Worm (Caenorhabditis elegans) whole organism, late embryonic: ENCODE data around the gene acs-11.

Experiments
- ceh-30 ChIP-seq: fragments of 150-350 bp; optimal IDR thresholded peaks from 2 replicates; lab custom pipeline; 2014; ENCODE audit warnings: missing biosample characterization, missing genetic modification characterization
- hlh-8 ChIP-seq: sonication (generic microtip); optimal IDR thresholded peaks from 2 replicates; lab custom pipeline; 2016; ENCODE audit warnings: missing genotype, missing genetic modification characterization, missing compliant biosample characterization
- pha-4 ChIP-seq: fragments of 150-350 bp; optimal IDR thresholded peaks from 2 replicates; lab custom pipeline; 2018; ENCODE audit warnings: missing biosample characterization, missing genetic modification reagents, missing genetic modification characterization
- unc-55 ChIP-seq: sonication (generic microtip); optimal IDR thresholded peaks from 2 replicates; lab custom pipeline; 2017; ENCODE audit warnings: missing biosample characterization, missing genetic modification reagents, missing genetic modification characterization

DNA sequence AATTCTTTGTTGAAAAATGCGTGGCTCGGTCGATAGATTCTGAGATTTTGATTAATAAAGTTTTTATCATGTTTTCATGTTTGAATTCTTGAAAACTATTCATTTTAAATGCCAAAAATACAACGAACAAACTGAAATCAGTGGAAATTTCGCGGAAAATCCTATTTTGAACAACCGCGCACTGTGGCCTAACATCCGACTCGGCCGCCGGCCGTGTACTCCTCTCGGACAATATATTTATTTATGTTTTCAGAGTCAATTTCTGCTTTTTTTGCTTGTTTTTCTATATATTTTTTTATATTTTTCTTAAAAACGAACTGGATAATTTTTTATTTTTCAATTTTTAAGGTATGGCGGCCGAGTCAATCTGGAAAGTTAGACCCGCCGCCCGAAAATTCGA, 49.3 kb downstream of the acs-11 start, which contains the start of gene F26G1.1:
- no peak for TF ChIP-seq pha-4 (tag; lab: Kevin White, UChicago)
- peak; percentile 90 for TF ChIP-seq hlh-8 (tag; lab: Kevin White, UChicago)
- TF ChIP-seq unc-55 (GFP tag; lab: Kevin White, UChicago), result no peak
- no peak for TF ChIP-seq ceh-30 (tag; lab: Kevin White, UChicago)
